Fruit fly (Drosophila melanogaster) S2 (cell line): ENCODE measurements around the gene CG6013.

Experiments used
- CG8478 ChIP-seq: fragments of >200 bp; optimal IDR thresholded peaks from 2 replicates; lab custom pipeline; 2018
- CTCF ChIP-seq, 2 experiments: fragments of >200 bp; optimal IDR thresholded peaks; 2 replicates each; lab custom pipeline; 2018

The CG6013 gene

dm6 chr3R:18998370-18998769 lies 32.9 kb upstream of the CG6013 start:
- no peak for TF ChIP-seq CTCF (optimal IDR thresholded peaks at IDR 0.05; lab: Kevin White, UChicago)
- no peak for TF ChIP-seq CG8478 (lab: Kevin White, UChicago)

dm6 chr3R:18999906-19000451 lies 31.3 kb upstream of the CG6013 start:
- TF ChIP-seq CTCF (optimal IDR thresholded peaks at IDR 0.05; lab: Kevin White, UChicago), result no peak
- no peak for TF ChIP-seq CG8478 (lab: Kevin White, UChicago)

dm6 chr3R:19001701-19002100 lies 29.6 kb upstream of the CG6013 start:
- no peak for TF ChIP-seq CTCF (optimal IDR thresholded peaks at IDR 0.05; lab: Kevin White, UChicago)
- no peak for TF ChIP-seq CG8478 (lab: Kevin White, UChicago)

- TF ChIP-seq CTCF (optimal IDR thresholded peaks at IDR 0.05; lab: Kevin White, UChicago), result no peak
- TF ChIP-seq CG8478 (lab: Kevin White, UChicago), result no peak
Observed at dm6 chr3R:19010923-19011322, 20.4 kb upstream of the CG6013 start.

DNA sequence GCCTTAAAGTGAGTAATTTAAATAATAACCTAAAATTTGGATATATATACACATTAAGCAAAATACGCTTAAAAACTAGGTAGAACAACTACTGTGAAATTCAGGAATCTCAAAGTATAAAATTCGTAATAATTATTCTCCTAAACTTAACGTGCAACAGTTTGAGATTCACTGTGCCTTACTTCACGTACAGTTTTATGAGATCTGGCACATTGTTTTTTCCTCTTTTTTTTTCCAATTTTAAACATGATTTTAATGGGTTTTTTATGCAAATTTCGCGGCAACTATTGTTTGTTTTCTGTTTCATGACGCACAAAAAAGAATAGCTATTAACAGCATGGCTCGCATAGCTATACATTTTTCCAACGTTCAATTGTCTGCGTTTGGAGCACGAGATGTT lies 19.4 kb upstream of the CG6013 start:
- TF ChIP-seq CG8478 (lab: Kevin White, UChicago) (no peak), CTCF (optimal IDR thresholded peaks at IDR 0.05; lab: Kevin White, UChicago) (no peak)

dm6 chr3R:19014027-19014426 lies 17.3 kb upstream of the CG6013 start:
- TF ChIP-seq CG8478 (lab: Kevin White, UChicago) (no peak), CTCF (optimal IDR thresholded peaks at IDR 0.05; lab: Kevin White, UChicago) (peak; percentile 52 to 56)

dm6 chr3R:19014742-19015422 lies 16.4 kb upstream of the CG6013 start:
- no peak for TF ChIP-seq CG8478 (lab: Kevin White, UChicago)
- no peak for TF ChIP-seq CTCF (optimal IDR thresholded peaks at IDR 0.05; lab: Kevin White, UChicago)

- TF ChIP-seq CG8478 (lab: Kevin White, UChicago) (no peak), CTCF (optimal IDR thresholded peaks at IDR 0.05; lab: Kevin White, UChicago) (no peak)
Observed at dm6 chr3R:19015423-19015810, 15.9 kb upstream of the CG6013 start.

dm6 chr3R:19017318-19018043 lies 13.8 kb upstream of the CG6013 start:
- no peak for TF ChIP-seq CG8478 (lab: Kevin White, UChicago)

DNA sequence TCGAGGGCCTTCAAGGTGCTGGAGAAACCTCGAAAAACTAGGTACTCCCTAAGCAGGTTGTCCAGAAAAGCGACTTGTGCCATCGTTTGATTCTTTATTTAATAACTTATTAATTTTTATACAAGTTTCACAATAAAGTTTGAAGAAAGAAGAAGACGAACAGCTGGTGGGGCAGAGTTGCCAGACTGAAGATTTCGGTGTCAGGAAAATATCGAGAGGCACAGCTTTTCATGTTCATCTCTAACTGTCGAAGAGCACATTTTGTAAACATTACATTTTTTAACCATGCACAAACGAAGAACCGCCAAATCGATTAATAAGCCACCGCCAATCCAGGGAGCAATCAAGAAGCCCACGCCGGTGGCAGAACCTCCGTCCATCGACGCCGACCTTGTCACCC lies 7.4 kb upstream of the CG6013 start, which contains the start of the genes CG6005 and CG14286:
Gene CG6005 (minus strand): TSS at position 169 of the 400 bp plus-strand sequence.
Gene CG14286 (plus strand): TSS at position 231 of the 400 bp plus-strand sequence.
- TF ChIP-seq CG8478 (lab: Kevin White, UChicago) (no peak), CTCF (optimal IDR thresholded peaks at IDR 0.05; lab: Kevin White, UChicago) (no peak)

DNA sequence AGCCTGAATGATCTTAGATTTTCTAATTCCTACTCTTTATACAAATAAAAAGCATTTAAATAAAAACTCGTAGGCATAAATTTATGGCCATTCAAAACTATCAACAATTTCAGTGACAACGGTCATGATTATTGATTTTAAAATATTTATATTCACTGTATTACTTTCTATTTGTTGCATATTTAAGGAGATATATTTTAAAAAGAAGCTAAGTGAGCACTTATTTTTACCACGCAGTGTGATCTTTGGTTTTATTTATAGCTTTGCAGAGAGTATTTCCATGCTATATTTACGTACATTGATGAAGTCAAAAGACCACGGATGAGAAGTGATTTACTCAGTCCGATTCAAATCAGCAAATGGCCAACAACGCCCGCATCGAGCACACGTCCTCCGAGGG lies 6.5 kb upstream of the CG6013 start, which contains the start of gene CG14285:
Gene CG14285 (plus strand): TSS at position 339 of the 400 bp plus-strand sequence.
- TF ChIP-seq CG8478 (lab: Kevin White, UChicago) (no peak), CTCF (optimal IDR thresholded peaks at IDR 0.05; lab: Kevin White, UChicago) (no peak)

dm6 chr3R:19027165-19027564 lies 4.1 kb upstream of the CG6013 start, which contains the start of gene NP15.6:
Gene NP15.6, plus strand, starts transcription at chr3R:19027368.
- TF ChIP-seq CG8478 (lab: Kevin White, UChicago) (no peak), CTCF (optimal IDR thresholded peaks at IDR 0.05; lab: Kevin White, UChicago) (no peak)

DNA sequence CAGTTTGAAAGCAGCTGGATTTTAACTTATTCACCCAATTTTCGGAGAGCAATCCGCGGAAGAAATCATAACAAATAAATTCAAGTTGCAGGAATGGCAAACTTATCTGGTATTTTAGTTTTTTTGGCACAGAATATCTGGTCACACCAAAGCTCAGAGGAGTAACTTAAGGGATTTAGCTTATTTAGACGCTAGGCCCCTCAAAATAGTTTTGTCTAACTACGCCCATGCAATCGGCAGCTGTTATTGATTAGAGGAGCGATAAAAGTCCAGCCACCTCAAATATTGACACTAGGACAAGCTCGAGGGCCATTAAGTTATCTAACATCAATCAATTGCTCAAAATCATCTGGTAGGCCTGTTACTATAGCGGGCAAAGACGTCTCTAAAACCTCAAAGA lies 2.5 kb upstream of the CG6013 start, which contains the start of the genes GatA and P5cr:
Gene GatA (minus strand): TSS at position 100 of the 400 bp plus-strand sequence.
Gene P5cr (plus strand): TSS at position 174 of the 400 bp plus-strand sequence.
- no peak for TF ChIP-seq CG8478 (lab: Kevin White, UChicago)
- no peak for TF ChIP-seq CTCF (optimal IDR thresholded peaks at IDR 0.05; lab: Kevin White, UChicago)

dm6 chr3R:19033238-19033637 lies 1.9 kb downstream of the CG6013 start, which contains the start of gene CG6026:
Gene CG6026, plus strand, starts transcription at chr3R:19033538.
- TF ChIP-seq CG8478 (lab: Kevin White, UChicago) (no peak), CTCF (optimal IDR thresholded peaks at IDR 0.05; lab: Kevin White, UChicago) (no peak)
